Worm (Caenorhabditis elegans): ENCODE results near the gene F44B9.2.

ce11 chrIII:7973201-7973767 lies 49.0 kb upstream of the F44B9.2 start, which contains the start of the genes eef-1B.1 and aco-2:
- TF ChIP-seq ama-1 (optimal IDR thresholded peaks at IDR 0.05): no peak
- TF ChIP-seq ets-7 (tag; optimal IDR thresholded peaks at IDR 0.05): no peak
- TF ChIP-seq tra-4 (tag; optimal IDR thresholded peaks at IDR 0.05): no peak
- TF ChIP-seq ceh-13 (GFP tag; optimal IDR thresholded peaks at IDR 0.05): no peak
- no peak for TF ChIP-seq hnd-1 (tag; optimal IDR thresholded peaks at IDR 0.05)
- TF ChIP-seq flt-1 (GFP tag; IDR thresholded peaks at IDR 0.05): no peak
- TF ChIP-seq hmg-4 (GFP tag; optimal IDR thresholded peaks at IDR 0.05): no peak
- no peak for TF ChIP-seq tbx-11 (GFP tag; IDR thresholded peaks at IDR 0.05)
- TF ChIP-seq sea-1 (GFP tag; conservative IDR thresholded peaks at IDR 0.05): no peak
- no peak for TF ChIP-seq scrt-1 (GFP tag; IDR thresholded peaks at IDR 0.05)
- TF ChIP-seq pes-1 (GFP tag; IDR thresholded peaks at IDR 0.05): no peak
- no peak for TF ChIP-seq ceh-36 (tag; optimal IDR thresholded peaks at IDR 0.05)
